Fruit fly (Drosophila melanogaster): ENCODE measurements around the gene CG8997.

Gene CG8997

dm6 chr2L:13839744-13840151 is 5.4 kb downstream of the CG8997 start (continued):
- TF ChIP-seq pnt (GFP tag; optimal IDR thresholded peaks at IDR 0.05): peak; percentile 63
- TF ChIP-seq CG2120 (GFP tag; optimal IDR thresholded peaks at IDR 0.05): peak; percentile 74
- TF ChIP-seq Dp (GFP tag; optimal IDR thresholded peaks at IDR 0.05): no peak
- peak; percentile 56 for TF ChIP-seq trh (GFP tag; optimal IDR thresholded peaks at IDR 0.05)
- no peak for TF ChIP-seq Lim3 (GFP tag; IDR thresholded peaks at IDR 0.05)
- peak; percentile 45 for TF ChIP-seq CG10565 (GFP tag; optimal IDR thresholded peaks at IDR 0.05)
- TF ChIP-seq wek (GFP tag; optimal IDR thresholded peaks at IDR 0.05): peak; percentile 32
- no peak for TF ChIP-seq grn (GFP tag; optimal IDR thresholded peaks at IDR 0.05)
- peak; percentile 28 for TF ChIP-seq CG10431 (GFP tag; optimal IDR thresholded peaks at IDR 0.05)
- peak; percentile 73 for TF ChIP-seq onecut (GFP tag; IDR thresholded peaks at IDR 0.05)
- TF ChIP-seq tgo (GFP tag; IDR thresholded peaks at IDR 0.05): peak; percentile 80
- peak; percentile 84 for TF ChIP-seq CG17829 (tag; optimal IDR thresholded peaks at IDR 0.05)
- TF ChIP-seq TFAM (GFP tag; optimal IDR thresholded peaks at IDR 0.05): no peak
- TF ChIP-seq CG17802 (tag; optimal IDR thresholded peaks at IDR 0.05): peak; percentile 21
- TF ChIP-seq Hr39 (optimal IDR thresholded peaks at IDR 0.05): no peak
- TF ChIP-seq CG7556 (GFP tag; optimal IDR thresholded peaks at IDR 0.05): peak; percentile 87
- peak; percentile 72 for TF ChIP-seq Bteb2 (GFP tag; optimal IDR thresholded peaks at IDR 0.05)
- no peak for TF ChIP-seq Kr (GFP tag; optimal IDR thresholded peaks at IDR 0.05)
- no peak for TF ChIP-seq CG16779 (GFP tag; IDR thresholded peaks at IDR 0.05)
- TF ChIP-seq crol (GFP tag; IDR thresholded peaks at IDR 0.05): 0 out of 2 replicates have a peak, but pooled peaks have one; percentile 45
- TF ChIP-seq CG5245 (GFP tag; optimal IDR thresholded peaks at IDR 0.05): peak; percentile 85
- TF ChIP-seq crc (GFP tag; optimal IDR thresholded peaks at IDR 0.05): peak; percentile 68
- TF ChIP-seq Drgx (GFP tag; IDR thresholded peaks at IDR 0.05): peak; percentile 85; the same call in 1 of the 2 replicates
- TF ChIP-seq CG6654 (GFP tag; optimal IDR thresholded peaks at IDR 0.05): peak; percentile 70
- peak; percentile 86 for TF ChIP-seq PHDP (tag; optimal IDR thresholded peaks at IDR 0.05)
- TF ChIP-seq D19B (GFP tag; optimal IDR thresholded peaks at IDR 0.05): peak; percentile 39
- TF ChIP-seq Gug (GFP tag; IDR thresholded peaks at IDR 0.05): 0 out of 4 replicates have a peak, but pooled peaks have one; percentile 26
- no peak for TF ChIP-seq fd102C (GFP tag; optimal IDR thresholded peaks at IDR 0.05)
- no peak for TF ChIP-seq tna (GFP tag; IDR thresholded peaks at IDR 0.05; ENCODE audit: partially characterized antibody)
- peak; percentile 86 for TF ChIP-seq Atf-2 (GFP tag; optimal IDR thresholded peaks at IDR 0.05)

- TF ChIP-seq CG9215 (GFP tag; IDR thresholded peaks at IDR 0.05) (no peak), bab2 (GFP tag; optimal IDR thresholded peaks at IDR 0.05) (no peak), YL-1 (GFP tag; optimal IDR thresholded peaks at IDR 0.05) (no peak), E2f1 (GFP tag; IDR thresholded peaks at IDR 0.05) (no peak), GATAe (GFP tag; conservative IDR thresholded peaks at IDR 0.05) (no peak; the same call in 1 of the 2 replicates), ranshi (GFP tag; IDR thresholded peaks at IDR 0.05) (no peak; the same call in 1 of the 2 replicates), dysf (GFP tag; IDR thresholded peaks at IDR 0.05) (peak; percentile 57; the same call in 1 of the 3 replicates), gsb-n (tag; optimal IDR thresholded peaks at IDR 0.05) (peak; percentile 33), CG5953 (GFP tag; IDR thresholded peaks at IDR 0.05) (no peak), CG4707 (GFP tag; optimal IDR thresholded peaks at IDR 0.05) (no peak), Sry-β (GFP tag; optimal IDR thresholded peaks at IDR 0.05) (no peak), vnd (GFP tag; IDR thresholded peaks at IDR 0.05; ENCODE audit: partially characterized antibody) (no peak), CG3995 (GFP tag; optimal IDR thresholded peaks at IDR 0.05) (no peak), CG17361 (GFP tag; IDR thresholded peaks at IDR 0.05) (no peak), Dad (GFP tag; optimal IDR thresholded peaks at IDR 0.05) (no peak), btn (GFP tag; optimal IDR thresholded peaks at IDR 0.05) (peak; percentile 16), CG13424 (tag; optimal IDR thresholded peaks at IDR 0.05) (peak; percentile 22), az2 (GFP tag; optimal IDR thresholded peaks at IDR 0.05) (no peak), CG6175 (GFP tag; IDR thresholded peaks at IDR 0.05) (no peak), Tbp (GFP tag; optimal IDR thresholded peaks at IDR 0.05) (no peak), Rfx (GFP tag; IDR thresholded peaks at IDR 0.05) (peak; percentile 36), Dll (GFP tag; IDR thresholded peaks at IDR 0.05; ENCODE audit: partially characterized antibody) (no peak)
Observed at dm6 chr2L:13838647-13839390, 6.3 kb downstream of the CG8997 start.
